Fruit fly (Drosophila melanogaster) whole organism, adult: ENCODE data around the gene IntS6.
A peak's percentile ranks its signal among the peaks of the same experiment; 100 is the strongest.

Source experiments
- CG11617 ChIP-seq: fragments of 200-800 bp; sonication (Bioruptor generic); optimal IDR thresholded peaks from 2 replicates; lab custom pipeline; 2017; ENCODE audit warnings: mild to moderate bottlenecking, missing biosample characterization, missing genetic modification reagents, missing genetic modification characterization
- CG12768 ChIP-seq: fragments of 200-800 bp; sonication (Bioruptor generic); optimal IDR thresholded peaks from 2 replicates; lab custom pipeline; 2017; ENCODE audit warnings: missing biosample characterization, missing genetic modification characterization, mild to moderate bottlenecking, moderate library complexity, missing genetic modification reagents
- CG14711 ChIP-seq: fragments of 200-800 bp; sonication (Bioruptor generic); optimal IDR thresholded peaks from 2 replicates; lab custom pipeline; 2018; ENCODE audit warnings: missing biosample characterization, mild to moderate bottlenecking, missing genetic modification characterization, moderate library complexity
- CG1620 ChIP-seq: fragments of 200-800 bp; sonication (Bioruptor generic); optimal IDR thresholded peaks from 2 replicates; lab custom pipeline; 2016; ENCODE audit warnings: missing biosample characterization, missing genetic modification characterization
- CG33017 ChIP-seq: fragments of 200-800 bp; sonication (Bioruptor generic); optimal IDR thresholded peaks from 2 replicates; lab custom pipeline; 2018; ENCODE audit warnings: missing biosample characterization, mild to moderate bottlenecking, missing genetic modification characterization, moderate library complexity
- CG5204 ChIP-seq: fragments of 200-800 bp; sonication (Bioruptor generic); optimal IDR thresholded peaks from 2 replicates; lab custom pipeline; 2016; ENCODE audit warnings: missing biosample characterization, missing genetic modification characterization
- CG7045 ChIP-seq: fragments of 200-800 bp; sonication (Bioruptor generic); optimal IDR thresholded peaks from 2 replicates; lab custom pipeline; 2017; ENCODE audit warnings: missing biosample characterization, mild to moderate bottlenecking, missing genetic modification characterization
- CG7101 ChIP-seq: fragments of 200-800 bp; sonication (Bioruptor generic); optimal IDR thresholded peaks from 2 replicates; lab custom pipeline; 2018; ENCODE audit warnings: missing biosample characterization, mild to moderate bottlenecking, missing genetic modification characterization, moderate library complexity
- Clk ChIP-seq: fragments of 200-800 bp; sonication (Bioruptor generic); optimal IDR thresholded peaks from 2 replicates; lab custom pipeline; 2017; ENCODE audit warnings: missing biosample characterization, missing genetic modification characterization
- Crg-1 ChIP-seq: fragments of 200-800 bp; sonication (Bioruptor generic); optimal IDR thresholded peaks from 2 replicates; lab custom pipeline; 2016; ENCODE audit warnings: missing biosample characterization, missing genetic modification characterization
- Hr96 ChIP-seq: fragments of 200-800 bp; sonication (Bioruptor generic); optimal IDR thresholded peaks from 2 replicates; lab custom pipeline; 2016; ENCODE audit warnings: missing biosample characterization, missing genetic modification characterization
- Mnt ChIP-seq: fragments of 200-800 bp; sonication (Bioruptor generic); optimal IDR thresholded peaks from 2 replicates; lab custom pipeline; 2016; ENCODE audit warnings: missing biosample characterization, mild to moderate bottlenecking, missing genetic modification characterization
- bab1 ChIP-seq: fragments of 200-800 bp; sonication (Bioruptor generic); optimal IDR thresholded peaks from 3 replicates; lab custom pipeline; 2019; ENCODE audit warnings: missing biosample characterization, mild to moderate bottlenecking, missing genetic modification characterization, moderate library complexity
- cic ChIP-seq: fragments of 200-800 bp; sonication (Bioruptor generic); optimal IDR thresholded peaks from 2 replicates; lab custom pipeline; 2017; ENCODE audit warnings: missing biosample characterization, mild to moderate bottlenecking, missing genetic modification characterization, moderate library complexity
- cnc ChIP-seq, 2 experiments: fragments of >200 bp; optimal IDR thresholded peaks; 2 replicates each; lab custom pipeline; 2017
- kay ChIP-seq: fragments of 200-800 bp; sonication (Bioruptor generic); peaks from one replicate; lab custom pipeline; 2016; ENCODE audit warnings: missing biosample characterization, missing genetic modification characterization, borderline replicate concordance
- ovo ChIP-seq: fragments of 200-800 bp; sonication (Bioruptor generic); optimal IDR thresholded peaks from 2 replicates; lab custom pipeline; 2016; ENCODE audit warnings: missing biosample characterization, missing genetic modification characterization
- pad ChIP-seq: fragments of 200-800 bp; sonication (Bioruptor generic); optimal IDR thresholded peaks from 3 replicates; lab custom pipeline; 2017; ENCODE audit warnings: missing biosample characterization, missing genetic modification characterization, mild to moderate bottlenecking, moderate library complexity, missing genetic modification reagents
- tj ChIP-seq: fragments of 200-800 bp; sonication (Bioruptor generic); optimal IDR thresholded peaks from 3 replicates; lab custom pipeline; 2017; ENCODE audit warnings: missing biosample characterization, mild to moderate bottlenecking, missing genetic modification characterization, moderate library complexity
- toe ChIP-seq: fragments of 200-800 bp; sonication (Bioruptor generic); optimal IDR thresholded peaks from 2 replicates; lab custom pipeline; 2016; ENCODE audit warnings: missing biosample characterization, missing genetic modification characterization

IntS6 gene

DNA sequence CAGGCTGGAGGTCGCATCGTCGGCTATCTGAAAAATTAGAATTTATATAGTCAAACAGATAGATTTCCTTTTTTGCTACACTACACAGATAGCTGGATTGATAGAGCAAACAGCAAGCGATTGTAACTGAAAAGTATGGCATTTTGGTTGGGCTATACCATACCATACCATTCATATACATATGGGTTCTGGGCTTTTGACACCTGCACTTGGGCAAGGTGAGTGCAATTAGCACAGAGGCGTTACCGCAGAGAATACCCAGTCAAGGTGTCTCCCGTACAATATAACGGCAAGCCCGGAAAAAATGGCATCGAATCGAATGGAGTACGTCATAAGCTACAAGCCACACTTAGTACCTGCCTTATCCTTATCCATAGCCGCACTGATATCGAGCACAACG is 32.3 kb downstream of the IntS6 start:
- TF ChIP-seq CG11617 (GFP tag; lab: Kevin White, UChicago) (no peak), pad (no peak), CG7045 (GFP tag; lab: Kevin White, UChicago) (no peak)

DNA sequence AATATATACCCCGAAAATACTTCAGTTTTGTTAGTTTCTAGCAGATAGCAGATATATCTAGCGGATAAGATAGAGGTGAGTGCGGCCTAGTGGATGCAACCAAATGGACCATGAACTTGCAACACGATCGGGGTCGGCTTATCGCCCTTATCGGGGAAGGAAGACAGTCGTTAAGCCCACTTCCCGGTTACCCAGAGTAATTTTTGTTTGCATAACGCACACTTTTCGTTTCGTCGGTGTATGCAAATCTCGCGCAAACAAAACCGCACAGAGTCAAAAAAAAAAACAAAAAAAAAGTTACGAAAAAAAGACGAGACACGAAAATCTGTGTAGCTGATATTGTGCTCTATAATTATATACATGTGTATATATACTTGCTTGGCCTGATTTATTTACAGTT is 34.1 kb downstream of the IntS6 start:
- TF ChIP-seq bab1 (GFP tag; lab: Kevin White, UChicago), result no peak

DNA sequence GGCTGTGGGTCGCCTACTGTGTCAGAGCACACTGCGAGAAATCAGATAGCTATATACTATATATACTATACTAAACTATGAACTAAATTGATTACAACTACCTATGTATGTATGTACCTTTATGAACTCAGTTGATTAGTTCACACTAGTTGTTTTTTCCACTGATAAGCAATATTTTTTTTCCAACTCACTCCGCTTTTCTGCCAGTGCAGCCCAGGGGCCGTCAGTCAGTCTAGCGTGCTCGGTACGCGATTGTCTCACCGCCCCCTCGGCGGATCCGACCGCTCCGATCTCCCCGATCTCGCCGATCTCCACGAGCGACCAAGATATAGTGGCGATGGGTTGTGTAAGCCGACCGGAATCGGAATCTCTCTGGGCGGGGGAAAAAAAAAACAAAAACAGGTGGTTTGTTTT is 41.1 kb downstream of the IntS6 start:
- TF ChIP-seq ovo (GFP tag; lab: Kevin White, UChicago) (no peak), CG7045 (GFP tag; lab: Kevin White, UChicago) (peak; percentile 64), pad (peak; percentile 32), CG33017 (peak; percentile 74), kay (GFP tag; lab: Kevin White, UChicago) (peak; percentile 29), CG11617 (GFP tag; lab: Kevin White, UChicago) (peak; percentile 38), bab1 (GFP tag; lab: Kevin White, UChicago) (no peak), Hr96 (GFP tag; lab: Kevin White, UChicago) (peak; percentile 50), Clk (GFP tag; lab: Kevin White, UChicago) (peak; percentile 8), Crg-1 (GFP tag; lab: Kevin White, UChicago) (no peak), CG14711 (tag; lab: Kevin White, UChicago) (peak; percentile 71), cic (peak; percentile 33), cnc (optimal IDR thresholded peaks at IDR 0.05; lab: Kevin White, UChicago) (no peak), CG5204 (GFP tag; lab: Kevin White, UChicago) (peak; percentile 51), CG1620 (GFP tag; lab: Kevin White, UChicago) (peak; percentile 33), CG12768 (GFP tag; lab: Kevin White, UChicago) (peak; percentile 66), toe (GFP tag; lab: Kevin White, UChicago) (peak; percentile 34), tj (peak; percentile 30), Mnt (GFP tag; lab: Kevin White, UChicago) (peak; percentile 39), CG7101 (tag; lab: Kevin White, UChicago) (peak; percentile 72)

DNA sequence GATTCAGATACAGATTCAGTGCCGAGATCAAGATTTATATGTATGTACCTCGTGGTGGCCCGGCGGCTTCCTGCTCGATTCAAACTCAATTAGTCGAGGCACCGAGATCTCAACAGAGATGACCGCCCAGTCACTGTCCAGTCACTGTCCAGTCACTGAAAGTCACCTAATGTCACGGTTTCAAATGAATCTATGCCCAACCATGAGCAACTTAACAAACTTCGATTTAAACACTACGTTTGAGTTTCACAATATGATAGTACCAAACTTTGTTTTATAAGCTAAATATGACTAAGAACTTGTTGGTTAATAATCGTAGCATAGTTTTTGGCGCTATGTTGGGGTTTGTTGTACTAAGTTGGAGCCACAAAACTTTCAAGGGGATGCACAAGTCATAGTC is 42.0 kb downstream of the IntS6 start:
- TF ChIP-seq ovo (GFP tag; lab: Kevin White, UChicago), result no peak

DNA sequence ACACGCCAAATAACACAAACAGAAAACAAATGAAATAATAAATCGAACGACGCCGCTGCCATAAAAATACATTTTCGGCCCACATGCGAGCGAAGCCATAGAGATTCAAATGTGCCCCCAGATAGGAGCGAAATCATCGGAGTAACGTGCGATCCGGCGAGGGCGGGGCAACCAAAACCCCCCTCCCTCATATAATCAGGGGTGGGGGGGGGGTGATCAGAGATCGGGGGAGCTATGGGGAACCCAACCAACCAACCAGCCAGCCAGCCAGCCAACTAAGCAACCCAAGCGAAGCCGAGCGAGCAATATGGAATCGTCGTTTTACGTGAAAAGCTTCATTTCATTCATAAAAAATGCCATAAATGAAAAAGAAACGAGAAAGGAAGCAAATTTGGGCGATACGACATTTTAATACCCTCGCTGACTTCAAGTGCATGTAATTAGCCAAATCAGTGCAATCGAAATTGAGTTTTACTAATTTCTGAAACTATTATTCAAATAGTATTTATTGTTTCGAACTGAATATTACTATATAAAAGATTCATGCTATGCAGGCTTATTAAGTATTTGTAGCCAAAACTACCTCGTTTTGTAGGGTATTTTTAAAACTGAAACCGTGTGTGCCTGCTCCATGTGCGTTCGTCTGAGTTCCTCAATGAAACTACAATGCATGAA is 47.1 kb downstream of the IntS6 start:
- TF ChIP-seq CG11617 (GFP tag; lab: Kevin White, UChicago) (no peak), CG1620 (GFP tag; lab: Kevin White, UChicago) (no peak), ovo (GFP tag; lab: Kevin White, UChicago) (no peak), tj (no peak), pad (no peak), CG33017 (no peak), CG5204 (GFP tag; lab: Kevin White, UChicago) (no peak), cic (no peak), CG7101 (tag; lab: Kevin White, UChicago) (no peak), kay (GFP tag; lab: Kevin White, UChicago) (no peak), bab1 (GFP tag; lab: Kevin White, UChicago) (no peak), toe (GFP tag; lab: Kevin White, UChicago) (no peak)

DNA sequence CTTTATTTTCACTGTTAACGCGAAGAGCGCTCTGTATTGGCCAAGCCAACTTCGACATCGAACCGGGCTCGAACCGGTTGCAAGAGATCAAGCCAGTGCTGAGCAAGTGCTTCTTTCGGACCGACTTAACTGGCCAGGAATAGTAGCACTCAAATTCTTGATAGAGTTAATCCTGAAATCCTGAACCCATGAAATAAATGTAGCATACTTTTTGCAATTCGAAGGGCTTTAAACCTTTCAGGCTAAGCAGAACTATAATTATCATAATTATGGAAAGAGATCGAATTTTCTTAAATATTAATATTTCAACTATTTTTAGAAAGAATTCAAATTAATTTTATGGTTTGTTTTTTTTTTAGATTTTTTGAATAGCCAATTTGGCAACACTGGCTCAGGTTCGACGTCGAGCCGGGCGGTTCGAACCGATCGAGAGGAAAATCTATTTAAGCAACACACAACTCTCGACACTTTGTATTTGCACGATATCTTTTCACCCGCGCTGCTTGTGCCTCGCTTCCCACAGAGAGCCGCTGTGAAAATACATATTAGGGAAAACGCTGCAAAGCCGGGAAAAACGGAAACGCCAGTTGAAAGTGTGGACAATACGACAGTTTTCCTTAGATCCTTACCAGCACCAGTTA is 48.8 kb downstream of the IntS6 start, which contains the start of gene AdamTS-B:
AdamTS-B (plus strand) TSS at position 471 of the 641 bp plus-strand sequence.
- TF ChIP-seq Clk (GFP tag; lab: Kevin White, UChicago) (no peak), CG7045 (GFP tag; lab: Kevin White, UChicago) (peak; percentile 18), tj (peak; percentile 7), CG14711 (tag; lab: Kevin White, UChicago) (peak; percentile 26), CG12768 (GFP tag; lab: Kevin White, UChicago) (no peak), bab1 (GFP tag; lab: Kevin White, UChicago) (no peak), Hr96 (GFP tag; lab: Kevin White, UChicago) (peak; percentile 6), CG33017 (peak; percentile 18), ovo (GFP tag; lab: Kevin White, UChicago) (no peak), CG11617 (GFP tag; lab: Kevin White, UChicago) (peak; percentile 50), CG7101 (tag; lab: Kevin White, UChicago) (peak; percentile 39), toe (GFP tag; lab: Kevin White, UChicago) (no peak), cic (no peak), cnc (optimal IDR thresholded peaks at IDR 0.05; lab: Kevin White, UChicago) (no peak), CG1620 (GFP tag; lab: Kevin White, UChicago) (peak; percentile 19)
